Worm (Caenorhabditis elegans): ENCODE data around the gene let-60.

DNA sequence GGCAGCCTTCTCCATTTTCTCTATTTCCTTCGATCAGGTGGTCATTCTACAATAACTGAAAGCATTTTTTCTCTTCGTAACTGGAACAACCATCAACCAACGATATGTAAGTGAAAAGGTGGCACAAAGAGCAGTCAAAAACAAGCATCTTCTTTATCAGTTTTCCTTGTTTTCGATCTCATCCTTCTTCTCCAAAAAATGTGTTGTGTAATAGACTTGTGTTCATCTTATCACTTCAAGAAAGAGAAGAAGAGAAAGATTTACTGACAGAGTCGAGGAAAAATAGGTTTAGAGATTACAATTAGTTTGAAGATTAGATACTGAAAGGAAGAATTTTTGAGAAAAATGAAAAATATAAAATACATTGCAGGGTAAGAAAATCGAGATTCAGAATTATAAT lies 45.5 kb downstream of the let-60 start:
- no peak for TF ChIP-seq zag-1 (tag; optimal IDR thresholded peaks at IDR 0.05)
- TF ChIP-seq fkh-10 (GFP tag; optimal IDR thresholded peaks at IDR 0.05) = no peak
